Fruit fly (Drosophila melanogaster) whole organism, adult: ENCODE data around the gene Ilp8.

ENCODE experiments used
- CG11617 ChIP-seq: fragments of 200-800 bp; sonication (Bioruptor generic); optimal IDR thresholded peaks from 2 replicates; lab custom pipeline; 2017; ENCODE audit warnings: mild to moderate bottlenecking, missing biosample characterization, missing genetic modification reagents, missing genetic modification characterization
- CG12768 ChIP-seq: fragments of 200-800 bp; sonication (Bioruptor generic); optimal IDR thresholded peaks from 2 replicates; lab custom pipeline; 2017; ENCODE audit warnings: missing biosample characterization, missing genetic modification characterization, mild to moderate bottlenecking, moderate library complexity, missing genetic modification reagents
- CG14711 ChIP-seq: fragments of 200-800 bp; sonication (Bioruptor generic); optimal IDR thresholded peaks from 2 replicates; lab custom pipeline; 2018; ENCODE audit warnings: missing biosample characterization, mild to moderate bottlenecking, missing genetic modification characterization, moderate library complexity
- CG1620 ChIP-seq: fragments of 200-800 bp; sonication (Bioruptor generic); optimal IDR thresholded peaks from 2 replicates; lab custom pipeline; 2016; ENCODE audit warnings: missing biosample characterization, missing genetic modification characterization
- CG33017 ChIP-seq: fragments of 200-800 bp; sonication (Bioruptor generic); optimal IDR thresholded peaks from 2 replicates; lab custom pipeline; 2018; ENCODE audit warnings: missing biosample characterization, mild to moderate bottlenecking, missing genetic modification characterization, moderate library complexity
- CG5204 ChIP-seq: fragments of 200-800 bp; sonication (Bioruptor generic); optimal IDR thresholded peaks from 2 replicates; lab custom pipeline; 2016; ENCODE audit warnings: missing biosample characterization, missing genetic modification characterization
- CG7045 ChIP-seq: fragments of 200-800 bp; sonication (Bioruptor generic); optimal IDR thresholded peaks from 2 replicates; lab custom pipeline; 2017; ENCODE audit warnings: missing biosample characterization, mild to moderate bottlenecking, missing genetic modification characterization
- CG7101 ChIP-seq: fragments of 200-800 bp; sonication (Bioruptor generic); optimal IDR thresholded peaks from 2 replicates; lab custom pipeline; 2018; ENCODE audit warnings: missing biosample characterization, mild to moderate bottlenecking, missing genetic modification characterization, moderate library complexity
- Clk ChIP-seq: fragments of 200-800 bp; sonication (Bioruptor generic); optimal IDR thresholded peaks from 2 replicates; lab custom pipeline; 2017; ENCODE audit warnings: missing biosample characterization, missing genetic modification characterization
- Crg-1 ChIP-seq: fragments of 200-800 bp; sonication (Bioruptor generic); optimal IDR thresholded peaks from 2 replicates; lab custom pipeline; 2016; ENCODE audit warnings: missing biosample characterization, missing genetic modification characterization
- Hr96 ChIP-seq: fragments of 200-800 bp; sonication (Bioruptor generic); optimal IDR thresholded peaks from 2 replicates; lab custom pipeline; 2016; ENCODE audit warnings: missing biosample characterization, missing genetic modification characterization
- Mnt ChIP-seq: fragments of 200-800 bp; sonication (Bioruptor generic); optimal IDR thresholded peaks from 2 replicates; lab custom pipeline; 2016; ENCODE audit warnings: missing biosample characterization, mild to moderate bottlenecking, missing genetic modification characterization
- bab1 ChIP-seq: fragments of 200-800 bp; sonication (Bioruptor generic); optimal IDR thresholded peaks from 3 replicates; lab custom pipeline; 2019; ENCODE audit warnings: missing biosample characterization, mild to moderate bottlenecking, missing genetic modification characterization, moderate library complexity
- cic ChIP-seq: fragments of 200-800 bp; sonication (Bioruptor generic); optimal IDR thresholded peaks from 2 replicates; lab custom pipeline; 2017; ENCODE audit warnings: missing biosample characterization, mild to moderate bottlenecking, missing genetic modification characterization, moderate library complexity
- cnc ChIP-seq, 2 experiments: fragments of >200 bp; optimal IDR thresholded peaks; 2 replicates each; lab custom pipeline; 2017
- kay ChIP-seq: fragments of 200-800 bp; sonication (Bioruptor generic); peaks from one replicate; lab custom pipeline; 2016; ENCODE audit warnings: missing biosample characterization, missing genetic modification characterization, borderline replicate concordance
- ovo ChIP-seq: fragments of 200-800 bp; sonication (Bioruptor generic); optimal IDR thresholded peaks from 2 replicates; lab custom pipeline; 2016; ENCODE audit warnings: missing biosample characterization, missing genetic modification characterization
- pad ChIP-seq: fragments of 200-800 bp; sonication (Bioruptor generic); optimal IDR thresholded peaks from 3 replicates; lab custom pipeline; 2017; ENCODE audit warnings: missing biosample characterization, missing genetic modification characterization, mild to moderate bottlenecking, moderate library complexity, missing genetic modification reagents
- tj ChIP-seq: fragments of 200-800 bp; sonication (Bioruptor generic); optimal IDR thresholded peaks from 3 replicates; lab custom pipeline; 2017; ENCODE audit warnings: missing biosample characterization, mild to moderate bottlenecking, missing genetic modification characterization, moderate library complexity
- toe ChIP-seq: fragments of 200-800 bp; sonication (Bioruptor generic); optimal IDR thresholded peaks from 2 replicates; lab custom pipeline; 2016; ENCODE audit warnings: missing biosample characterization, missing genetic modification characterization

Ilp8 gene

dm6 chr3L:17035492-17035891 lies 3.6 kb upstream of the Ilp8 start, which contains the start of gene beg:
beg (plus strand) TSS chr3L:17035668.
- TF ChIP-seq CG12768 (GFP tag; lab: Kevin White, UChicago) = no peak
- no peak for TF ChIP-seq ovo (GFP tag; lab: Kevin White, UChicago)
- TF ChIP-seq CG1620 (GFP tag; lab: Kevin White, UChicago) = no peak
- no peak for TF ChIP-seq toe (GFP tag; lab: Kevin White, UChicago)
- no peak for TF ChIP-seq CG7101 (tag; lab: Kevin White, UChicago)
- TF ChIP-seq pad (GFP tag; lab: Kevin White, UChicago) = no peak

dm6 chr3L:17033309-17033708 lies 1.4 kb upstream of the Ilp8 start:
- no peak for TF ChIP-seq CG12768 (GFP tag; lab: Kevin White, UChicago)
- TF ChIP-seq Hr96 (GFP tag; lab: Kevin White, UChicago) = no peak
- no peak for TF ChIP-seq CG33017 (tag; lab: Kevin White, UChicago)
- TF ChIP-seq CG1620 (GFP tag; lab: Kevin White, UChicago) = no peak
- TF ChIP-seq kay (GFP tag; lab: Kevin White, UChicago) = no peak
- TF ChIP-seq Crg-1 (GFP tag; lab: Kevin White, UChicago) = no peak
- no peak for TF ChIP-seq CG11617
- no peak for TF ChIP-seq ovo (GFP tag; lab: Kevin White, UChicago)
- TF ChIP-seq cic = no peak
- TF ChIP-seq CG7045 (GFP tag; lab: Kevin White, UChicago) = no peak
- TF ChIP-seq CG5204 (GFP tag; lab: Kevin White, UChicago) = no peak
- no peak for TF ChIP-seq toe (GFP tag; lab: Kevin White, UChicago)
- TF ChIP-seq pad (GFP tag; lab: Kevin White, UChicago) = no peak
- no peak for TF ChIP-seq CG7101 (tag; lab: Kevin White, UChicago)
- TF ChIP-seq Clk (GFP tag; lab: Kevin White, UChicago) = no peak
- no peak for TF ChIP-seq cnc (optimal IDR thresholded peaks at IDR 0.05; lab: Kevin White, UChicago)
- TF ChIP-seq CG14711 (tag; lab: Kevin White, UChicago) = no peak
- TF ChIP-seq Mnt (GFP tag; lab: Kevin White, UChicago) = no peak
- TF ChIP-seq tj = no peak

dm6 chr3L:17027310-17027709 lies 4.6 kb downstream of the Ilp8 start, which contains the start of gene CG7730:
CG7730 (plus strand) TSS chr3L:17027515.
- TF ChIP-seq Mnt (GFP tag; lab: Kevin White, UChicago) (no peak), CG11617 (no peak), tj (no peak), cic (no peak), CG5204 (GFP tag; lab: Kevin White, UChicago) (no peak), Crg-1 (GFP tag; lab: Kevin White, UChicago) (no peak), CG14711 (tag; lab: Kevin White, UChicago) (no peak), CG33017 (tag; lab: Kevin White, UChicago) (no peak), pad (GFP tag; lab: Kevin White, UChicago) (no peak), Hr96 (GFP tag; lab: Kevin White, UChicago) (no peak), kay (GFP tag; lab: Kevin White, UChicago) (no peak), toe (GFP tag; lab: Kevin White, UChicago) (no peak), bab1 (GFP tag; lab: Kevin White, UChicago) (no peak), Clk (GFP tag; lab: Kevin White, UChicago) (no peak), CG7045 (GFP tag; lab: Kevin White, UChicago) (no peak), CG7101 (tag; lab: Kevin White, UChicago) (no peak)

dm6 chr3L:17024095-17024639 lies 7.7 kb downstream of the Ilp8 start, which contains the start of gene Fit2:
Fit2 (plus strand) TSS chr3L:17024328.
- TF ChIP-seq CG7101 (tag; lab: Kevin White, UChicago) (no peak), toe (GFP tag; lab: Kevin White, UChicago) (no peak), Crg-1 (GFP tag; lab: Kevin White, UChicago) (no peak), cnc (optimal IDR thresholded peaks at IDR 0.05; lab: Kevin White, UChicago) (no peak), CG5204 (GFP tag; lab: Kevin White, UChicago) (no peak), CG7045 (GFP tag; lab: Kevin White, UChicago) (no peak), Clk (GFP tag; lab: Kevin White, UChicago) (no peak), CG12768 (GFP tag; lab: Kevin White, UChicago) (no peak), CG1620 (GFP tag; lab: Kevin White, UChicago) (no peak), bab1 (GFP tag; lab: Kevin White, UChicago) (no peak), pad (GFP tag; lab: Kevin White, UChicago) (no peak), kay (GFP tag; lab: Kevin White, UChicago) (no peak), Mnt (GFP tag; lab: Kevin White, UChicago) (no peak), ovo (GFP tag; lab: Kevin White, UChicago) (no peak), cic (no peak), CG11617 (no peak), CG14711 (tag; lab: Kevin White, UChicago) (no peak), Hr96 (GFP tag; lab: Kevin White, UChicago) (no peak), tj (no peak)

- TF ChIP-seq CG5204 (GFP tag; lab: Kevin White, UChicago) (no peak), bab1 (GFP tag; lab: Kevin White, UChicago) (no peak), CG7101 (tag; lab: Kevin White, UChicago) (no peak), CG14711 (tag; lab: Kevin White, UChicago) (no peak), tj (no peak), Mnt (GFP tag; lab: Kevin White, UChicago) (no peak), Crg-1 (GFP tag; lab: Kevin White, UChicago) (no peak), CG12768 (GFP tag; lab: Kevin White, UChicago) (no peak), cic (no peak), Clk (GFP tag; lab: Kevin White, UChicago) (no peak), CG7045 (GFP tag; lab: Kevin White, UChicago) (no peak), cnc (optimal IDR thresholded peaks at IDR 0.05; lab: Kevin White, UChicago) (no peak), toe (GFP tag; lab: Kevin White, UChicago) (no peak), pad (GFP tag; lab: Kevin White, UChicago) (no peak), ovo (GFP tag; lab: Kevin White, UChicago) (no peak)
Observed at dm6 chr3L:17023641-17024040, 8.2 kb downstream of the Ilp8 start, which contains the start of gene a10. a10 (minus strand) TSS chr3L:17023741.
